Worm (Caenorhabditis elegans): ENCODE data around the gene sgca-1.

Gene sgca-1

ce11 chrX:6744537-6744936 is 44.8 kb downstream of the sgca-1 start:
- TF ChIP-seq mls-2 (tag; optimal IDR thresholded peaks at IDR 0.05) = no peak
- no peak for TF ChIP-seq pha-4 (tag; optimal IDR thresholded peaks at IDR 0.05)
- no peak for TF ChIP-seq unc-120 (tag; optimal IDR thresholded peaks at IDR 0.05; ENCODE audit: poor library complexity, severe bottlenecking)
- no peak for TF ChIP-seq nhr-237 (tag; optimal IDR thresholded peaks at IDR 0.05)
- TF ChIP-seq sem-2 (GFP tag; optimal IDR thresholded peaks at IDR 0.05) = no peak
- no peak for TF ChIP-seq ham-2 (GFP tag; optimal IDR thresholded peaks at IDR 0.05)
- TF ChIP-seq lin-13 (tag; optimal IDR thresholded peaks at IDR 0.05) = no peak
- no peak for TF ChIP-seq blmp-1 (tag; optimal IDR thresholded peaks at IDR 0.05)
- no peak for TF ChIP-seq ces-1 (GFP tag; optimal IDR thresholded peaks at IDR 0.05)
- no peak for TF ChIP-seq unc-39 (tag; optimal IDR thresholded peaks at IDR 0.05)
- TF ChIP-seq mab-5 (tag; optimal IDR thresholded peaks at IDR 0.05) = no peak
- TF ChIP-seq nhr-12 (tag; optimal IDR thresholded peaks at IDR 0.05) = no peak
- TF ChIP-seq nhr-76 (tag; optimal IDR thresholded peaks at IDR 0.05) = no peak
- TF ChIP-seq hlh-1 (tag; optimal IDR thresholded peaks at IDR 0.05) = no peak

- TF ChIP-seq sptf-1 (tag; optimal IDR thresholded peaks at IDR 0.05) (no peak), unc-62 (GFP tag; optimal IDR thresholded peaks at IDR 0.05) (peak; percentile 82), ceh-83 (GFP tag; optimal IDR thresholded peaks at IDR 0.05) (peak; percentile 23), unc-39 (tag; optimal IDR thresholded peaks at IDR 0.05) (no peak), elt-3 (tag; optimal IDR thresholded peaks at IDR 0.05) (peak; percentile 89), tbx-8 (GFP tag; optimal IDR thresholded peaks at IDR 0.05) (peak; percentile 17), pha-4 (tag; optimal IDR thresholded peaks at IDR 0.05) (peak; percentile 42), ham-2 (GFP tag; optimal IDR thresholded peaks at IDR 0.05) (peak; percentile 58), mep-1 (tag; optimal IDR thresholded peaks at IDR 0.05) (peak; percentile 39), elt-1 (tag; optimal IDR thresholded peaks at IDR 0.05; ENCODE audit: borderline replicate concordance, insufficient read depth) (peak; percentile 98), nhr-237 (tag; optimal IDR thresholded peaks at IDR 0.05) (peak; percentile 36), ztf-11 (tag; optimal IDR thresholded peaks at IDR 0.05) (no peak), hlh-1 (tag; optimal IDR thresholded peaks at IDR 0.05) (peak; percentile 45), lsy-2 (tag; optimal IDR thresholded peaks at IDR 0.05) (peak; percentile 10), unc-120 (tag; optimal IDR thresholded peaks at IDR 0.05; ENCODE audit: poor library complexity, severe bottlenecking) (peak; percentile 35)
These were observed 45.4 kb downstream of the sgca-1 start for ce11 chrX:6743853-6744346.

ce11 chrX:6743344-6743743 is 46.0 kb downstream of the sgca-1 start:
- TF ChIP-seq unc-39 (tag; optimal IDR thresholded peaks at IDR 0.05) (no peak), flh-1 (GFP tag; optimal IDR thresholded peaks at IDR 0.05) (no peak), nhr-76 (tag; optimal IDR thresholded peaks at IDR 0.05) (no peak), ztf-11 (tag; optimal IDR thresholded peaks at IDR 0.05) (no peak), unc-120 (tag; optimal IDR thresholded peaks at IDR 0.05; ENCODE audit: poor library complexity, severe bottlenecking) (no peak), lin-13 (tag; optimal IDR thresholded peaks at IDR 0.05) (no peak), tbx-8 (GFP tag; optimal IDR thresholded peaks at IDR 0.05) (no peak), zip-8 (tag; optimal IDR thresholded peaks at IDR 0.05) (no peak), mls-2 (tag; optimal IDR thresholded peaks at IDR 0.05) (no peak), elt-1 (tag; optimal IDR thresholded peaks at IDR 0.05; ENCODE audit: borderline replicate concordance, insufficient read depth) (no peak), nhr-28 (tag; optimal IDR thresholded peaks at IDR 0.05) (no peak), ceh-39 (tag; optimal IDR thresholded peaks at IDR 0.05) (no peak)

- TF ChIP-seq unc-120 (tag; optimal IDR thresholded peaks at IDR 0.05; ENCODE audit: poor library complexity, severe bottlenecking) = peak; percentile 5
- TF ChIP-seq lin-13 (tag; optimal IDR thresholded peaks at IDR 0.05) = no peak
These were observed 46.5 kb downstream of the sgca-1 start for ce11 chrX:6742891-6743290.

- no peak for TF ChIP-seq flh-1 (GFP tag; optimal IDR thresholded peaks at IDR 0.05)
- TF ChIP-seq unc-39 (tag; optimal IDR thresholded peaks at IDR 0.05) = peak; percentile 81
- peak; percentile 56 for TF ChIP-seq M03D4.4 (tag; optimal IDR thresholded peaks at IDR 0.05)
- no peak for TF ChIP-seq lin-32 (GFP tag; optimal IDR thresholded peaks at IDR 0.05)
- peak; percentile 98 for TF ChIP-seq pha-4 (tag; optimal IDR thresholded peaks at IDR 0.05)
- TF ChIP-seq bed-3 (GFP tag; optimal IDR thresholded peaks at IDR 0.05) = peak; percentile 46
- TF ChIP-seq ceh-39 (tag; optimal IDR thresholded peaks at IDR 0.05) = no peak
- TF ChIP-seq ztf-11 (tag; optimal IDR thresholded peaks at IDR 0.05) = peak; percentile 76
- peak; percentile 48 for TF ChIP-seq nhr-2 (tag; optimal IDR thresholded peaks at IDR 0.05)
- peak; percentile 82 for TF ChIP-seq mls-2 (tag; optimal IDR thresholded peaks at IDR 0.05)
- TF ChIP-seq nhr-28 (tag; optimal IDR thresholded peaks at IDR 0.05) = no peak
- peak; percentile 11 for TF ChIP-seq blmp-1 (tag; optimal IDR thresholded peaks at IDR 0.05)
- TF ChIP-seq nhr-237 (tag; optimal IDR thresholded peaks at IDR 0.05) = peak; percentile 64
- TF ChIP-seq nhr-12 (tag; optimal IDR thresholded peaks at IDR 0.05) = no peak
- peak; percentile 67 for TF ChIP-seq ceh-83 (GFP tag; optimal IDR thresholded peaks at IDR 0.05)
- peak; percentile 65 for TF ChIP-seq tbx-8 (GFP tag; optimal IDR thresholded peaks at IDR 0.05)
- TF ChIP-seq snpc-4 (tag; optimal IDR thresholded peaks at IDR 0.05) = no peak
- peak; percentile 51 for TF ChIP-seq lsy-2 (tag; optimal IDR thresholded peaks at IDR 0.05)
- TF ChIP-seq unc-62 (GFP tag; optimal IDR thresholded peaks at IDR 0.05) = peak; percentile 51
- TF ChIP-seq cnd-1 (tag; optimal IDR thresholded peaks at IDR 0.05) = no peak
- TF ChIP-seq elt-1 (tag; optimal IDR thresholded peaks at IDR 0.05; ENCODE audit: borderline replicate concordance, insufficient read depth) = peak; percentile 81
- TF ChIP-seq drap-1 (GFP tag; optimal IDR thresholded peaks at IDR 0.05) = peak; percentile 76
- peak; percentile 100 for TF ChIP-seq ham-2 (GFP tag; optimal IDR thresholded peaks at IDR 0.05)
- no peak for TF ChIP-seq mab-5 (tag; optimal IDR thresholded peaks at IDR 0.05)
- TF ChIP-seq sem-2 (GFP tag; optimal IDR thresholded peaks at IDR 0.05) = no peak
- peak; percentile 65 for TF ChIP-seq elt-3 (tag; optimal IDR thresholded peaks at IDR 0.05)
- TF ChIP-seq nhr-76 (tag; optimal IDR thresholded peaks at IDR 0.05) = peak; percentile 61
- TF ChIP-seq lin-13 (tag; optimal IDR thresholded peaks at IDR 0.05) = peak; percentile 72
- peak; percentile 23 for TF ChIP-seq hlh-1 (tag; optimal IDR thresholded peaks at IDR 0.05)
- TF ChIP-seq mep-1 (tag; optimal IDR thresholded peaks at IDR 0.05) = peak; percentile 35
- TF ChIP-seq unc-120 (tag; optimal IDR thresholded peaks at IDR 0.05; ENCODE audit: poor library complexity, severe bottlenecking) = peak; percentile 80
- TF ChIP-seq sptf-1 (tag; optimal IDR thresholded peaks at IDR 0.05) = peak; percentile 89
These were observed 47.2 kb downstream of the sgca-1 start, which contains the start of gene mdl-1 for ce11 chrX:6742011-6742683. Gene mdl-1 (plus strand): TSS chrX:6742351.

Measured in whole organism, mixed stage, embryonic.